Fruit fly (Drosophila melanogaster) whole organism, embryonic: ENCODE measurements around the gene CG33723.

Experiments used
- CG1602 ChIP-seq: fragments of 200-800 bp; sonication (Bioruptor generic); optimal IDR thresholded peaks from 3 replicates; lab custom pipeline; 2016; ENCODE audit warnings: missing biosample characterization, missing genetic modification characterization
- CG18599 ChIP-seq: fragments of 200-800 bp; sonication (Bioruptor generic); optimal IDR thresholded peaks from 3 replicates; lab custom pipeline; 2017; ENCODE audit warnings: missing biosample characterization, missing genetic modification characterization, mild to moderate bottlenecking, moderate library complexity, missing genetic modification reagents
- CG4617 ChIP-seq: fragments of 200-800 bp; sonication (Bioruptor generic); optimal IDR thresholded peaks from 3 replicates; lab custom pipeline; 2016; ENCODE audit warnings: missing biosample characterization, missing genetic modification characterization, borderline replicate concordance
- CG8944 ChIP-seq: fragments of 200-800 bp; sonication (Bioruptor generic); optimal IDR thresholded peaks from 3 replicates; lab custom pipeline; 2016; ENCODE audit warnings: missing biosample characterization, missing genetic modification characterization
- Dll ChIP-seq: fragments of 200-800 bp; sonication (Bioruptor generic); IDR thresholded peaks from 4 replicates; pipeline ENCODE4 v1.3.6; 2022; ENCODE audit warnings: missing biosample characterization, missing genetic modification characterization; ENCODE audit not compliant: partially characterized antibody
- Hr3 ChIP-seq: fragments of 200-800 bp; sonication (Bioruptor generic); optimal IDR thresholded peaks from 3 replicates; lab custom pipeline; 2016; ENCODE audit warnings: missing biosample characterization, missing genetic modification characterization
- Opbp ChIP-seq: fragments of 200-800 bp; sonication (Bioruptor generic); IDR thresholded peaks from 3 replicates; pipeline ENCODE4 v1.3.6; 2022; ENCODE audit warnings: missing biosample characterization, missing genetic modification characterization; ENCODE audit not compliant: partially characterized antibody
- emc ChIP-seq: fragments of 200-800 bp; sonication (Bioruptor generic); optimal IDR thresholded peaks from 2 replicates; lab custom pipeline; 2016; ENCODE audit warnings: missing biosample characterization, missing genetic modification characterization
- prd ChIP-seq, 3 experiments: fragments of >200 bp in 2 of 3; fragments of 200-800 bp in 1 of 3; sonication (Bioruptor generic) in 1 of 3; optimal IDR thresholded peaks in 2 of 3; IDR thresholded peaks in 1 of 3; 2 replicates in 2 of 3; 3 replicates in 1 of 3; pipeline versions ENCODE4 v1.3.6 to Lab custom; 2017 to 2022; ENCODE audit warnings: missing biosample characterization in 1 of 3, missing genetic modification characterization in 1 of 3

DNA sequence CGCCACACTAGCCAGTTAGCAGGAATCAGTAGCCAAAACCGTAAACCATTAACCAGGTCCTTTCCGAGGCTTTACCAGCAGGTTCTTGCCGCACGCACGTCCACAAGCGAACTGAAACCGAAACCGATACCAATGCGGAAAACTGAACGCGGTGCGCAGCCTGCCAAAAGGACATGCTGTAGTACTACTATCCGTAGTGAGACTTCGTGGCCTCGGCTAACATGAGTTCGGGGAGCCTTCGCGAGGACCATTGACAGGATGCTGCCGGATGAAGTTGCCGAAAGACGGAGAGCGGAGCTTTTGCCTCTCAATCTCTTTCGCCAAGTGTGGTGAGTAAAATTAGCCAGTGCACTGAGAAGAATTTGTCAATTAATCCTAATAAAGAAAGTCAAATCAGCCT lies 25.5 kb downstream of the CG33723 start, which contains the start of gene Shawl:
- TF ChIP-seq CG8944 (no peak), CG1602 (no peak), prd (optimal IDR thresholded peaks at IDR 0.05; lab: Kevin White, UChicago) (no peak), prd (GFP tag; IDR thresholded peaks at IDR 0.05; lab: Robert Waterston, UW) (no peak), emc (GFP tag; lab: Kevin White, UChicago) (no peak), Hr3 (GFP tag; lab: Kevin White, UChicago) (no peak), Opbp (GFP tag; lab: Robert Waterston, UW) (no peak), CG18599 (GFP tag; lab: Kevin White, UChicago) (no peak), CG4617 (GFP tag; lab: Kevin White, UChicago) (no peak), Dll (GFP tag; lab: Robert Waterston, UW) (no peak)
